Worm (Caenorhabditis elegans) whole organism, L1 larva: ENCODE measurements around the gene rpn-6.1.
A peak's percentile ranks its signal among the peaks of the same experiment; 100 is the strongest.

Source experiments
- C16A3.4 ChIP-seq: fragments of 150-350 bp; optimal IDR thresholded peaks from 2 replicates; lab custom pipeline; 2014; ENCODE audit warnings: missing biosample characterization, missing genetic modification characterization
- F16B12.6 ChIP-seq: fragments of 150-350 bp; optimal IDR thresholded peaks from 2 replicates; lab custom pipeline; 2014; ENCODE audit warnings: missing biosample characterization, missing genetic modification characterization
- Y116A8C.19 ChIP-seq: sonication (generic microtip); optimal IDR thresholded peaks from 2 replicates; lab custom pipeline; 2016; ENCODE audit warnings: missing compliant biosample characterization, missing genetic modification characterization, borderline replicate concordance
- alr-1 ChIP-seq: fragments of 200-800 bp; sonication (Bioruptor generic); optimal IDR thresholded peaks from 2 replicates; lab custom pipeline; 2018; ENCODE audit warnings: borderline replicate concordance, mild to moderate bottlenecking, missing genetic modification characterization, missing compliant biosample characterization
- aly-2 ChIP-seq: fragments of 150-350 bp; optimal IDR thresholded peaks from 2 replicates; lab custom pipeline; 2014; ENCODE audit warnings: missing biosample characterization, missing genetic modification characterization
- ama-1 ChIP-seq: fragments of 150-350 bp; optimal IDR thresholded peaks from 2 replicates; lab custom pipeline; 2014
- blmp-1 ChIP-seq: fragments of 150-350 bp; optimal IDR thresholded peaks from 2 replicates; lab custom pipeline; 2014; ENCODE audit warnings: missing biosample characterization, missing genetic modification characterization
- ceh-82 ChIP-seq, 3 experiments: fragments of 150-350 bp in 1 of 3; sonication (generic microtip) in 2 of 3; optimal IDR thresholded peaks; 2 replicates each; lab custom pipeline; 2014 to 2017; ENCODE audit warnings: missing biosample characterization in 3 of 3, missing genetic modification characterization in 3 of 3
- dpl-1 ChIP-seq, 3 experiments: fragments of 150-350 bp in 2 of 3; sonication (generic microtip) in 1 of 3; optimal IDR thresholded peaks; 2 replicates each; lab custom pipeline; 2014 to 2017; ENCODE audit warnings: missing biosample characterization in 3 of 3, missing genetic modification characterization in 3 of 3, missing genetic modification reagents in 3 of 3
- efl-1 ChIP-seq, 4 experiments: fragments of 150-350 bp; optimal IDR thresholded peaks in 3 of 4; peaks in 1 of 4; 1 replicate in 1 of 4; 2 replicates in 3 of 4; lab custom pipeline; 2014; ENCODE audit warnings: missing biosample characterization in 2 of 4, missing genetic modification characterization in 2 of 4, missing genetic modification reagents in 2 of 4
- egl-27 ChIP-seq, 2 experiments: fragments of 150-350 bp in 1 of 2; sonication (generic microtip); optimal IDR thresholded peaks; 3 replicates each; lab custom pipeline; 2017 to 2018; ENCODE audit warnings: missing biosample characterization in 2 of 2, missing genetic modification characterization in 2 of 2, missing genetic modification reagents in 2 of 2
- elt-3 ChIP-seq, 6 experiments: fragments of 150-350 bp in 1 of 6; sonication (generic microtip); optimal IDR thresholded peaks; 2 replicates each; lab custom pipeline; 2017 to 2018; ENCODE audit warnings: missing biosample characterization in 6 of 6, missing genetic modification characterization in 6 of 6, inconsistent platforms in 1 of 6
- fkh-10 ChIP-seq: sonication (generic microtip); optimal IDR thresholded peaks from 2 replicates; lab custom pipeline; 2017; ENCODE audit warnings: missing biosample characterization, missing genetic modification reagents, missing genetic modification characterization
- hlh-17 ChIP-seq: fragments of 200-800 bp; sonication (Bioruptor generic); optimal IDR thresholded peaks from 2 replicates; lab custom pipeline; 2018; ENCODE audit warnings: missing genetic modification characterization, mild to moderate bottlenecking, missing compliant biosample characterization, moderate library complexity, borderline replicate concordance
- irx-1 ChIP-seq: sonication (generic microtip); optimal IDR thresholded peaks from 2 replicates; lab custom pipeline; 2016; ENCODE audit warnings: missing genetic modification characterization, missing compliant biosample characterization
- isw-1 ChIP-seq: fragments of 200-800 bp; sonication (Bioruptor generic); IDR thresholded peaks from 2 replicates; pipeline ENCODE4 v1.3.6; 2022; ENCODE audit warnings: missing genetic modification characterization, missing compliant biosample characterization
- lin-13 ChIP-seq: fragments of 150-350 bp; optimal IDR thresholded peaks from 2 replicates; lab custom pipeline; 2014; ENCODE audit warnings: missing biosample characterization, missing genetic modification reagents, missing genetic modification characterization
- lin-14 ChIP-seq: fragments of 200-800 bp; sonication (Bioruptor generic); optimal IDR thresholded peaks from 2 replicates; lab custom pipeline; 2018; ENCODE audit warnings: mild to moderate bottlenecking, missing genetic modification characterization, moderate library complexity, missing compliant biosample characterization
- lin-15B ChIP-seq: fragments of 150-350 bp; sonication (generic microtip); optimal IDR thresholded peaks from 3 replicates; lab custom pipeline; 2014; ENCODE audit warnings: missing biosample characterization, missing genetic modification characterization
- lin-35 ChIP-seq, 2 experiments: fragments of 150-350 bp; optimal IDR thresholded peaks; 2 replicates each; lab custom pipeline; 2014; ENCODE audit warnings: missing biosample characterization in 2 of 2, missing genetic modification characterization in 2 of 2, missing genetic modification reagents in 2 of 2
- lsy-2 ChIP-seq, 2 experiments: fragments of 150-350 bp; optimal IDR thresholded peaks; 2 replicates each; lab custom pipeline; 2014; ENCODE audit warnings: missing biosample characterization in 2 of 2, missing genetic modification characterization in 2 of 2
- mdl-1 ChIP-seq, 2 experiments: fragments of 150-350 bp; optimal IDR thresholded peaks; 2 replicates each; lab custom pipeline; 2014 to 2017; ENCODE audit warnings: missing biosample characterization in 2 of 2, missing genetic modification characterization in 2 of 2, inconsistent platforms in 1 of 2
- mep-1 ChIP-seq: fragments of 150-350 bp; optimal IDR thresholded peaks from 2 replicates; lab custom pipeline; 2014; ENCODE audit warnings: missing biosample characterization, missing genetic modification characterization
- nhr-11 ChIP-seq: fragments of 150-350 bp; optimal IDR thresholded peaks from 2 replicates; lab custom pipeline; 2014; ENCODE audit warnings: missing biosample characterization, missing genetic modification characterization
- nhr-20 ChIP-seq: sonication (generic microtip); optimal IDR thresholded peaks from 2 replicates; lab custom pipeline; 2016; ENCODE audit warnings: mild to moderate bottlenecking, missing genetic modification characterization, missing compliant biosample characterization
- nhr-237 ChIP-seq: fragments of 150-350 bp; optimal IDR thresholded peaks from 2 replicates; lab custom pipeline; 2014; ENCODE audit warnings: missing biosample characterization, missing genetic modification characterization
- nhr-47 ChIP-seq: sonication (generic microtip); optimal IDR thresholded peaks from 2 replicates; lab custom pipeline; 2016; ENCODE audit warnings: mild to moderate bottlenecking, missing genetic modification characterization, moderate library complexity, missing compliant biosample characterization
- nhr-71 ChIP-seq: sonication (generic microtip); optimal IDR thresholded peaks from 2 replicates; lab custom pipeline; 2016; ENCODE audit warnings: mild to moderate bottlenecking, missing genetic modification characterization, moderate library complexity, missing compliant biosample characterization
- nhr-90 ChIP-seq: sonication (generic microtip); optimal IDR thresholded peaks from 2 replicates; lab custom pipeline; 2016; ENCODE audit warnings: mild to moderate bottlenecking, missing genetic modification characterization, missing compliant biosample characterization; ENCODE audit not compliant: poor library complexity
- pqm-1 ChIP-seq: sonication (generic microtip); optimal IDR thresholded peaks from 3 replicates; lab custom pipeline; 2017; ENCODE audit warnings: missing biosample characterization, missing genetic modification characterization
- rnt-1 ChIP-seq: sonication (generic microtip); optimal IDR thresholded peaks from 2 replicates; lab custom pipeline; 2016; ENCODE audit warnings: mild to moderate bottlenecking, missing genetic modification characterization, moderate library complexity, missing compliant biosample characterization
- skn-1 ChIP-seq: fragments of 150-350 bp; optimal IDR thresholded peaks from 2 replicates; lab custom pipeline; 2014; ENCODE audit warnings: missing biosample characterization, missing genetic modification characterization
- snu-23 ChIP-seq: sonication (generic microtip); optimal IDR thresholded peaks from 2 replicates; lab custom pipeline; 2016; ENCODE audit warnings: missing genetic modification characterization, missing compliant biosample characterization
- sup-37 ChIP-seq: fragments of 200-800 bp; sonication (Bioruptor generic); optimal IDR thresholded peaks from 2 replicates; lab custom pipeline; 2018; ENCODE audit warnings: mild to moderate bottlenecking, missing genetic modification characterization, missing compliant biosample characterization
- swsn-7 ChIP-seq: sonication (generic microtip); optimal IDR thresholded peaks from 2 replicates; lab custom pipeline; 2016; ENCODE audit warnings: missing genetic modification characterization, missing compliant biosample characterization
- tbx-2 ChIP-seq: sonication (generic microtip); optimal IDR thresholded peaks from 2 replicates; lab custom pipeline; 2016; ENCODE audit warnings: missing genetic modification characterization, missing compliant biosample characterization
- xbp-1 ChIP-seq: sonication (generic microtip); optimal IDR thresholded peaks from 2 replicates; lab custom pipeline; 2016; ENCODE audit warnings: missing genetic modification characterization, missing compliant biosample characterization
- ztf-11 ChIP-seq, 2 experiments: sonication (generic microtip); optimal IDR thresholded peaks; 2 replicates each; lab custom pipeline; 2016 to 2017; ENCODE audit warnings: missing genetic modification characterization in 2 of 2, missing biosample characterization in 1 of 2, missing compliant biosample characterization in 1 of 2

The rpn-6.1 gene

DNA sequence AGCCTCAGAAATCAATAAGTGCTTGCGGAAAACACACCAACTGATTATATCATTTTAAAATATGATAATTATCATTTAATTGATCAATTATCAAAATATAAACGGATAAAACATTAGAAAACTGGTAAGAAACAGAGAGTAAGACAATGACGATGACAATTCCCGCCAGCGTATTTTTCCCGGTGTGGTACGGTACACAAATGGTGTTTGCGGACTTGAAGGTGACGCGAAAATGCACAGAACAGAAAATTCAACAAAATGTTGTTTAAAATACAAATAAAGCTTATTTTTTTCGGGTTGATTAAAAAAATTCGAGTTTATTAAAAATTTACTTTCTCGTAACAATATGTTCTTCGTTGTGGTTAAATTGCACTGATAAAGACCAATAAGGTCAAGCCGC, 634 bp downstream of the rpn-6.1 start:
- TF ChIP-seq nhr-71 (tag; lab: Kevin White, UChicago) (peak; percentile 34), lin-15B (tag; lab: Kevin White, UChicago) (no peak), fkh-10 (GFP tag; lab: Kevin White, UChicago) (peak; percentile 0), elt-3 (tag; optimal IDR thresholded peaks at IDR 0.05; lab: Kevin White, UChicago) (peak in 1 of 6 experiments; percentile 1), nhr-11 (tag; lab: Kevin White, UChicago) (no peak), nhr-90 (no peak), efl-1 (optimal IDR thresholded peaks at IDR 0.05; lab: Kevin White, UChicago) (peak; percentile 68 to 70), efl-1 (GFP tag; optimal IDR thresholded peaks at IDR 0.05 in 1 of 2; lab: Kevin White, UChicago) (peak; percentile 71 to 95), pqm-1 (tag; lab: Kevin White, UChicago) (no peak), ama-1 (lab: Kevin White, UChicago) (peak; percentile 40), alr-1 (tag; lab: Kevin White, UChicago) (no peak), ceh-82 (tag; optimal IDR thresholded peaks at IDR 0.05; lab: Kevin White, UChicago) (peak in 1 of 3 experiments; percentile 36), skn-1 (peak; percentile 91), C16A3.4 (tag; lab: Kevin White, UChicago) (peak; percentile 67), lin-14 (peak; percentile 24), lsy-2 (tag; optimal IDR thresholded peaks at IDR 0.05; lab: Kevin White, UChicago) (peak; percentile 94 to 98), mdl-1 (tag; optimal IDR thresholded peaks at IDR 0.05; lab: Kevin White, UChicago) (peak in 1 of 2 experiments; percentile 31), aly-2 (tag; lab: Kevin White, UChicago) (peak; percentile 31), lin-35 (GFP tag; optimal IDR thresholded peaks at IDR 0.05; lab: Kevin White, UChicago) (peak; percentile 67 to 80), blmp-1 (tag; lab: Kevin White, UChicago) (peak; percentile 57), dpl-1 (GFP tag; optimal IDR thresholded peaks at IDR 0.05; lab: Kevin White, UChicago) (peak; percentile 52 to 78 (median 69)), sup-37 (no peak), swsn-7 (tag; lab: Kevin White, UChicago) (peak; percentile 9), rnt-1 (tag; lab: Kevin White, UChicago) (peak; percentile 25), snu-23 (peak; percentile 49), mep-1 (tag; lab: Kevin White, UChicago) (peak; percentile 75), lin-13 (GFP tag; lab: Kevin White, UChicago) (no peak), isw-1 (0 out of 2 replicates have a peak, but pooled peaks have one; percentile 10), tbx-2 (tag; lab: Kevin White, UChicago) (peak; percentile 2), F16B12.6 (tag; lab: Kevin White, UChicago) (peak; percentile 90), xbp-1 (tag; lab: Kevin White, UChicago) (peak; percentile 7), nhr-20 (peak; percentile 25), nhr-237 (tag; lab: Kevin White, UChicago) (no peak), irx-1 (tag; lab: Kevin White, UChicago) (no peak), nhr-47 (peak; percentile 4)

DNA sequence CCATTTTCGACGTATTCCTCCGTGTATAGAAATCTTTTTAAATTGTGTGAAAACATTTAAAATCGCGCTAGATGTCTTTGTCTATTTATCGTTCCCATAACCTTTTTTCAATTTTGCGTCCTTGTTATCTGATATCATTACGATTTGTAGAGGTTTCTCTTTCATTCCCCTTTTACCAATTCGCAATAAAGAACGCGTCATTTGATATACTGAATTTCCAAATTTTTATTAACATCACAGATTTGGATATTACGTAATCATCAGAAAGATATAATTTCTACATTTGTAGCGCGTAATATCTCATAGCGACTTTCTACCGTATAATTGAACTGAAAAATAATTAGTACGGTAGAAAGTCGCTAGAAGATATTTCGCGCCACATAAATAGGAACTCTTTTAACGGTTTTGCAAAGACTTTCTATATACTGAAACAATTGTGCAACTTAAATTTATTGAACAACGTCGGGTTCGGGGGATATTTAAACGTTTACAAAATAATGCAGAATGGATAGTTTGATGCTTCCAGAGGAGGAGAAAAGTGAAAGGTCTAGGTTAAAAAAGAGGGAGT, 3.0 kb downstream of the rpn-6.1 start:
- TF ChIP-seq Y116A8C.19 (tag; lab: Kevin White, UChicago) (no peak), hlh-17 (GFP tag; lab: Kevin White, UChicago) (no peak), ztf-11 (tag; optimal IDR thresholded peaks at IDR 0.05; lab: Kevin White, UChicago) (no peak), nhr-11 (tag; lab: Kevin White, UChicago) (no peak), swsn-7 (tag; lab: Kevin White, UChicago) (no peak), aly-2 (tag; lab: Kevin White, UChicago) (peak; percentile 51), egl-27 (tag; optimal IDR thresholded peaks at IDR 0.05; lab: Kevin White, UChicago) (no peak)

DNA sequence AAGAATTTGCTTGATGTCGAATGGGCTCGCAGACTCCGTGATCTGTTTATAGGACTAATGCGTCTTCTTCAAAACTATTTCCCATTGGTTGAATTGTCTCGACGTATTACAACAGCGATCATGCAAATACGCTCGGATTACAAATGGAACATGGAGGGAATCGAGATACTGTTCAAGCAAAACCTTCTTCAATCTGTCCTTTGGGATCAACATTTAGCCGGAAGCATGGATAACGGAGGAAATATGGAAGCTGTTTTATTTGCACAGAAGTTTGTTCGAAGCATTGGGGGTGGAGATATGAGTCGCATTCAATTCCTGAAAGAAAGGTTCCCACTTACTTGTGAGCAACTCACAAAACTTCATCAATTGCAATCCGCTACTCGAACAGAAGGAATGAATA, 6.0 kb downstream of the rpn-6.1 start:
- TF ChIP-seq efl-1 (optimal IDR thresholded peaks at IDR 0.05; lab: Kevin White, UChicago), result no peak
- peak in 1 of 2 experiments; percentile 41 for TF ChIP-seq efl-1 (GFP tag; optimal IDR thresholded peaks at IDR 0.05 in 1 of 2; lab: Kevin White, UChicago)
- TF ChIP-seq ztf-11 (tag; optimal IDR thresholded peaks at IDR 0.05; lab: Kevin White, UChicago), result no peak
- TF ChIP-seq, all 84 proteins: peak for 1
